Fruit fly (Drosophila melanogaster): ENCODE results near the gene trol.

Gene trol

DNA sequence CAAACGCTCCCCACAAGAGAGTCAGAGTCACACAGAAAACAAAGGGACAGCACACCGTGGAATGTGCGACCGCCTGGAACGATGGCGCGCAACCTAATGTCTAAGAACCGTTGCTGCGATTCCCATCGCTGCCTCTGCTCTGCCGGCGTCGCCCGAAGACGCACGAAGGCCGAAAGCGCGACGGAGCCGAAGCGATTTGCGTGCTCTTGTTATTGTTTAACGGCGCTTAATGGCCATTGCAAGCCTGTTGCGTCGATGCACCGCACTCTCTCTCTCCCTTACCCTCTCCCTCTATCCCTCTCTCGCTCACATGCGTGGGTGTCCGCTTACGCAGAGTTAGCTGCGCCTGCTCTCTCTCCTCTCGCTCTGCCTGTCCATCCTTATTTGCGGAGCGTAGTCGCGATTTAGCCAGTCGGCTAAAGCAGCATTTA lies at the start of gene trol (continued):
- TF ChIP-seq HLH4C (GFP tag; IDR thresholded peaks at IDR 0.05; ENCODE audit: partially characterized antibody): 0 out of 3 replicates have a peak, but pooled peaks have one; percentile 24
- TF ChIP-seq Dll (GFP tag; IDR thresholded peaks at IDR 0.05; ENCODE audit: partially characterized antibody): 0 out of 4 replicates have a peak, but pooled peaks have one; percentile 31
- TF ChIP-seq br (optimal IDR thresholded peaks at IDR 0.05): no peak
- TF ChIP-seq Aef1 (GFP tag; IDR thresholded peaks at IDR 0.05): no peak
- no peak for TF ChIP-seq CG4282 (GFP tag; optimal IDR thresholded peaks at IDR 0.05)
- TF ChIP-seq pnt (GFP tag; optimal IDR thresholded peaks at IDR 0.05): no peak
- TF ChIP-seq CG14710 (tag; optimal IDR thresholded peaks at IDR 0.05): no peak
- no peak for TF ChIP-seq tna (GFP tag; IDR thresholded peaks at IDR 0.05; ENCODE audit: partially characterized antibody)
- peak; percentile 6 for TF ChIP-seq lab (GFP tag; optimal IDR thresholded peaks at IDR 0.05)
- no peak for TF ChIP-seq CG4404 (GFP tag; IDR thresholded peaks at IDR 0.05)
- peak; percentile 45 for TF ChIP-seq CG15479 (GFP tag; optimal IDR thresholded peaks at IDR 0.05)
- peak; percentile 1 for TF ChIP-seq exex (tag; optimal IDR thresholded peaks at IDR 0.05)
- TF ChIP-seq emc (GFP tag; optimal IDR thresholded peaks at IDR 0.05): no peak
- peak; percentile 30 for TF ChIP-seq abd-A (tag; optimal IDR thresholded peaks at IDR 0.05)
- TF ChIP-seq CG7987 (GFP tag; optimal IDR thresholded peaks at IDR 0.05): no peak
- no peak for TF ChIP-seq CG18619 (GFP tag; optimal IDR thresholded peaks at IDR 0.05)
- no peak for TF ChIP-seq hkb (optimal IDR thresholded peaks at IDR 0.05)
- TF ChIP-seq hkb (GFP tag; IDR thresholded peaks at IDR 0.05): peak; percentile 21; the same call in 1 of the 2 replicates
- TF ChIP-seq CG4424 (GFP tag; optimal IDR thresholded peaks at IDR 0.05): no peak
- TF ChIP-seq caup (GFP tag; optimal IDR thresholded peaks at IDR 0.05; ENCODE audit: severe bottlenecking): peak; percentile 34
- TF ChIP-seq Dfd (GFP tag; optimal IDR thresholded peaks at IDR 0.05): no peak
- TF ChIP-seq Drgx (GFP tag; IDR thresholded peaks at IDR 0.05): no peak
- TF ChIP-seq Trl (optimal IDR thresholded peaks at IDR 0.05): peak; percentile 62 to 74
- TF ChIP-seq Trl (GFP tag; optimal IDR thresholded peaks at IDR 0.05): no peak
- TF ChIP-seq bsh (GFP tag; optimal IDR thresholded peaks at IDR 0.05): no peak
- peak; percentile 48; the same call in 1 of the 2 replicates for TF ChIP-seq vvl (GFP tag; IDR thresholded peaks at IDR 0.05)
- no peak for TF ChIP-seq Sin3A (optimal IDR thresholded peaks at IDR 0.05)
- peak; percentile 88 for TF ChIP-seq Adf1 (GFP tag; IDR thresholded peaks at IDR 0.05)
- TF ChIP-seq CG10147 (GFP tag; optimal IDR thresholded peaks at IDR 0.05): no peak
- no peak for TF ChIP-seq rib (GFP tag; IDR thresholded peaks at IDR 0.05)
- TF ChIP-seq az2 (GFP tag; optimal IDR thresholded peaks at IDR 0.05): no peak
- TF ChIP-seq sr (GFP tag; IDR thresholded peaks at IDR 0.05): peak; percentile 87
- TF ChIP-seq CG8478 (optimal IDR thresholded peaks at IDR 0.05): no peak
- peak; percentile 7 for TF ChIP-seq gro (GFP tag; optimal IDR thresholded peaks at IDR 0.05)
- TF ChIP-seq so (GFP tag; IDR thresholded peaks at IDR 0.05): peak; percentile 39; the same call in 1 of the 3 replicates
- TF ChIP-seq CG6272 (GFP tag; IDR thresholded peaks at IDR 0.05): no peak
- TF ChIP-seq p53 (GFP tag; optimal IDR thresholded peaks at IDR 0.05): no peak
- TF ChIP-seq Sox102F (GFP tag; optimal IDR thresholded peaks at IDR 0.05): no peak
- no peak for TF ChIP-seq CG2678 (tag; optimal IDR thresholded peaks at IDR 0.05)
- TF ChIP-seq bigmax (GFP tag; optimal IDR thresholded peaks at IDR 0.05): no peak
- TF ChIP-seq CG12769 (tag; optimal IDR thresholded peaks at IDR 0.05): peak; percentile 82
- TF ChIP-seq CG7556 (GFP tag; optimal IDR thresholded peaks at IDR 0.05): no peak
- TF ChIP-seq oc (tag; optimal IDR thresholded peaks at IDR 0.05): no peak
- TF ChIP-seq CG8290 (GFP tag; optimal IDR thresholded peaks at IDR 0.05): peak; percentile 6
- peak in 1 of 2 experiments; percentile 38 for TF ChIP-seq CG8290 (tag; optimal IDR thresholded peaks at IDR 0.05)
- TF ChIP-seq CG7745 (tag; optimal IDR thresholded peaks at IDR 0.05): no peak
- no peak for TF ChIP-seq dmrt99B (tag; optimal IDR thresholded peaks at IDR 0.05)
- no peak for TF ChIP-seq CG18262 (tag; optimal IDR thresholded peaks at IDR 0.05)
- TF ChIP-seq kni (GFP tag; optimal IDR thresholded peaks at IDR 0.05): peak; percentile 51
